Worm (Caenorhabditis elegans) whole organism, L3 larva: ENCODE measurements around the gene tig-2.

Experiments used
- ceh-28 ChIP-seq: fragments of 150-350 bp; optimal IDR thresholded peaks from 2 replicates; lab custom pipeline; 2014; ENCODE audit warnings: missing biosample characterization, missing genetic modification reagents, missing genetic modification characterization
- nfya-1 ChIP-seq: sonication (generic microtip); optimal IDR thresholded peaks from 2 replicates; lab custom pipeline; 2017; ENCODE audit warnings: missing genetic modification characterization, mild to moderate bottlenecking, missing compliant biosample characterization, antibody characterized with exemption, moderate library complexity; ENCODE audit not compliant: insufficient read depth
- nhr-12 ChIP-seq: fragments of 150-350 bp; optimal IDR thresholded peaks from 2 replicates; lab custom pipeline; 2014; ENCODE audit warnings: missing biosample characterization, missing genetic modification characterization
- nhr-76 ChIP-seq: fragments of 150-350 bp; sonication (generic microtip); optimal IDR thresholded peaks from 5 replicates; lab custom pipeline; 2014; ENCODE audit warnings: missing biosample characterization, missing genetic modification characterization
- skn-1 ChIP-seq: fragments of 150-350 bp; optimal IDR thresholded peaks from 2 replicates; lab custom pipeline; 2014; ENCODE audit warnings: missing biosample characterization, missing genetic modification characterization
- unc-39 ChIP-seq: sonication (generic microtip); optimal IDR thresholded peaks from 4 replicates; lab custom pipeline; 2017; ENCODE audit warnings: missing biosample characterization, missing genetic modification characterization
- unc-62 ChIP-seq: fragments of 150-350 bp; sonication (generic microtip); optimal IDR thresholded peaks from 4 replicates; lab custom pipeline; 2014; ENCODE audit warnings: missing biosample characterization, missing genetic modification reagents, missing genetic modification characterization
- zag-1 ChIP-seq: fragments of 150-350 bp; optimal IDR thresholded peaks from 2 replicates; lab custom pipeline; 2014; ENCODE audit warnings: missing biosample characterization, missing genetic modification characterization

ce11 chrV:4777388-4777986 is 47.5 kb upstream of the tig-2 start, which contains the start of gene C18G1.1:
- TF ChIP-seq unc-39 (no peak), unc-62 (no peak), nhr-12 (tag; lab: Kevin White, UChicago) (no peak), nhr-76 (no peak), ceh-28 (tag; lab: Kevin White, UChicago) (no peak), zag-1 (tag; lab: Kevin White, UChicago) (no peak), skn-1 (no peak), nfya-1 (no peak)
